Fruit fly (Drosophila melanogaster) S2 (cell line): Measurements from ENCODE around the gene fz2.

ENCODE experiments used
- CG8478 ChIP-seq: fragments of >200 bp; optimal IDR thresholded peaks from 2 replicates; lab custom pipeline; 2018
- CTCF ChIP-seq, 2 experiments: fragments of >200 bp; optimal IDR thresholded peaks; 2 replicates each; lab custom pipeline; 2018

- TF ChIP-seq CTCF (optimal IDR thresholded peaks at IDR 0.05; lab: Kevin White, UChicago) (peak in 1 of 2 experiments; percentile 21), CG8478 (lab: Kevin White, UChicago) (no peak)
Measured at dm6 chr3L:19092125-19093058, 142.8 kb downstream of the fz2 start, which contains the start of gene MESR6.
